Fruit fly (Drosophila melanogaster): Measurements from ENCODE around the gene CG14913.
A peak's percentile ranks its signal among the peaks of the same experiment; 100 is the strongest.

- TF ChIP-seq CG12605 (GFP tag; IDR thresholded peaks at IDR 0.05) (no peak), Snoo (tag; optimal IDR thresholded peaks at IDR 0.05) (no peak), Ets98B (GFP tag; IDR thresholded peaks at IDR 0.05) (no peak), Pif1B (GFP tag; optimal IDR thresholded peaks at IDR 0.05) (no peak), CG4496 (GFP tag; IDR thresholded peaks at IDR 0.05) (0 out of 3 replicates have a peak, but pooled peaks have one; percentile 11), CG14655 (GFP tag; optimal IDR thresholded peaks at IDR 0.05) (no peak), rn (GFP tag; IDR thresholded peaks at IDR 0.05) (no peak), CG13204 (GFP tag; optimal IDR thresholded peaks at IDR 0.05) (no peak), Pif1A (GFP tag; optimal IDR thresholded peaks at IDR 0.05) (peak; percentile 74)
These were observed 35.1 kb downstream of the CG14913 start for dm6 chr2L:11051644-11052492.
